Worm (Caenorhabditis elegans): ENCODE data around the gene dod-23.

DNA sequence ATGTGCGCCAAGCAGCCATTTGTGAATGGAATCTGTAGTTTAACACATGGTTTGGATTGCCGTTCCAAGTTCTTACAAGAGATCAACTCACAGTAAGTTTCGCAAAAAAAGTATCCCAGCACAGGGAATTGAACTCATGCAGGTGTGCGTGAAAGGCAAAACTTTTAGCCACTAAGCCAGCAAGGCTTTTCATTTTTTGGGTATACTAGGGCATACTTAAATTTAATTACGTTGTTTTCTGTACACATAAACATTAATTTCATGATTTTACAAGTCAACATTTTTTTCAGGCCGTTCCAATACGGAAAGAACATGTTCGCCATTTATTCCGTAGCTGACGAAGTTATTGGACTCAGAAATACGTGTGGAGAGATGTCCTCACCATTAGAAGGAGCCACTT, 42.6 kb upstream of the dod-23 start:
- TF ChIP-seq zip-11 (GFP tag; IDR thresholded peaks at IDR 0.05) (no peak), mdl-1 (tag; optimal IDR thresholded peaks at IDR 0.05) (no peak), nhr-11 (tag; optimal IDR thresholded peaks at IDR 0.05) (no peak), duxl-1 (tag; optimal IDR thresholded peaks at IDR 0.05; ENCODE audit: poor library complexity) (peak; percentile 80), egl-27 (tag; optimal IDR thresholded peaks at IDR 0.05) (no peak), Y5F2A.4 (GFP tag; optimal IDR thresholded peaks at IDR 0.05) (peak; percentile 88), skn-1 (tag; optimal IDR thresholded peaks at IDR 0.05) (no peak), zfp-2 (tag; optimal IDR thresholded peaks at IDR 0.05) (no peak), fos-1 (tag; optimal IDR thresholded peaks at IDR 0.05) (no peak), unc-62 (GFP tag; optimal IDR thresholded peaks at IDR 0.05 in 1 of 2) (no peak), unc-62 (tag; optimal IDR thresholded peaks at IDR 0.05) (no peak), rbr-2 (tag; optimal IDR thresholded peaks at IDR 0.05) (peak; percentile 28), lim-7 (GFP tag; IDR thresholded peaks at IDR 0.05) (peak; percentile 96), nhr-77 (tag; optimal IDR thresholded peaks at IDR 0.05) (no peak)
